Fruit fly (Drosophila melanogaster) whole organism, pupa: ENCODE data around the gene Sec20.
A peak's percentile ranks its signal among the peaks of the same experiment; 100 is the strongest.

Experiments
- CG12605 ChIP-seq: fragments of 200-800 bp; sonication (Bioruptor generic); IDR thresholded peaks from 2 replicates; pipeline ENCODE4 v1.3.6; 2022; ENCODE audit warnings: missing biosample characterization, missing genetic modification characterization
- CG32121 ChIP-seq: fragments of 200-800 bp; sonication (Bioruptor generic); IDR thresholded peaks from 2 replicates; pipeline ENCODE4 v1.3.6; 2022; ENCODE audit warnings: missing biosample characterization, missing genetic modification characterization
- CG34367 ChIP-seq: fragments of 200-800 bp; sonication (Bioruptor generic); optimal IDR thresholded peaks from 2 replicates; lab custom pipeline; 2018; ENCODE audit warnings: missing biosample characterization, mild to moderate bottlenecking, missing genetic modification characterization
- CG8301 ChIP-seq: fragments of 200-800 bp; sonication (Bioruptor generic); optimal IDR thresholded peaks from 2 replicates; lab custom pipeline; 2018; ENCODE audit warnings: missing biosample characterization, mild to moderate bottlenecking, missing genetic modification characterization
- gl ChIP-seq: fragments of 200-800 bp; sonication (Bioruptor generic); optimal IDR thresholded peaks from 2 replicates; lab custom pipeline; 2018; ENCODE audit warnings: missing biosample characterization, mild to moderate bottlenecking, missing genetic modification characterization

dm6 chr3R:5838683-5839365 is 14.5 kb upstream of the Sec20 start:
- no peak for TF ChIP-seq CG8301
- no peak for TF ChIP-seq CG32121 (GFP tag; lab: Robert Waterston, UW)
- TF ChIP-seq CG34367, result peak; percentile 51
- no peak for TF ChIP-seq CG12605
- no peak for TF ChIP-seq gl (tag; lab: Kevin White, UChicago)
